Worm (Caenorhabditis elegans) whole organism, late embryonic: Measurements from ENCODE around the gene D2096.6.

Experiments used
- K02D7.2 ChIP-seq: sonication (generic microtip); optimal IDR thresholded peaks from 2 replicates; lab custom pipeline; 2017; ENCODE audit warnings: mild to moderate bottlenecking, missing genetic modification characterization, missing compliant biosample characterization
- fax-1 ChIP-seq: sonication (generic microtip); optimal IDR thresholded peaks from 2 replicates; lab custom pipeline; 2016; ENCODE audit warnings: missing genotype, missing genetic modification characterization, missing compliant biosample characterization
- fkh-10 ChIP-seq: fragments of 150-350 bp; optimal IDR thresholded peaks from 2 replicates; lab custom pipeline; 2014; ENCODE audit warnings: missing biosample characterization, missing genetic modification reagents, missing genetic modification characterization
- lin-11 ChIP-seq: fragments of 200-800 bp; sonication (Bioruptor generic); optimal IDR thresholded peaks from 2 replicates; lab custom pipeline; 2018; ENCODE audit warnings: mild to moderate bottlenecking, missing genetic modification characterization, missing compliant biosample characterization
- madf-2 ChIP-seq: sonication (generic microtip); optimal IDR thresholded peaks from 2 replicates; lab custom pipeline; 2017; ENCODE audit warnings: missing genetic modification characterization, missing compliant biosample characterization
- nfya-1 ChIP-seq: sonication (generic microtip); optimal IDR thresholded peaks from 2 replicates; lab custom pipeline; 2017; ENCODE audit warnings: missing genetic modification characterization, mild to moderate bottlenecking, missing compliant biosample characterization, antibody characterized with exemption, moderate library complexity
- pha-4 ChIP-seq: fragments of 150-350 bp; optimal IDR thresholded peaks from 2 replicates; lab custom pipeline; 2018; ENCODE audit warnings: missing biosample characterization, missing genetic modification reagents, missing genetic modification characterization

ce11 chrIV:8354572-8354971, 14.5 kb downstream of the D2096.6 start, which contains the start of gene F17E9.3:
- TF ChIP-seq K02D7.2 (tag; lab: Kevin White, UChicago) (no peak), fkh-10 (GFP tag; lab: Kevin White, UChicago) (no peak), madf-2 (tag; lab: Kevin White, UChicago) (no peak), nfya-1 (tag; lab: Kevin White, UChicago) (no peak), fax-1 (tag; lab: Kevin White, UChicago) (no peak), lin-11 (no peak), pha-4 (tag; lab: Kevin White, UChicago) (no peak)
